Worm (Caenorhabditis elegans): ENCODE data around the gene srlf-26.

DNA sequence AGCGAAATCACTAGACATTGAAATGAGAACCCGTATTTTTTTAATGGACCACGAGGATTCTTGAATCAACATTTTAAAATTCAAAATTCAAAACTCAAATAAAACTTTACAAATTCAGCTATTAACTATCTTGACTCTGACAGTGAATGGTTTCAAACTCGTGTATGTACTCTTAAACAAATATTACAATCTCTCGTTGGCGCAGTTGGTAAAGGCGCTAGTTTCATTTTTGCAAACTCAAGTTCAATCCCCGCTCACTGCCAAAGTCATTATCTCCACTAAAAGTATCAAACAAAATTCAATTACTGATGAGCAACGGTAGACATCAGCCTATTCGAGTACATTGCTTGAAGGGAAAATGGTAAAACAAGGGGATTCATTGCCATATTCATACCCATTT lies 22.7 kb downstream of the srlf-26 start:
- TF ChIP-seq nhr-28 (tag; optimal IDR thresholded peaks at IDR 0.05) (no peak), nhr-237 (tag; optimal IDR thresholded peaks at IDR 0.05) (no peak), nhr-76 (tag; optimal IDR thresholded peaks at IDR 0.05) (no peak), ztf-11 (tag; optimal IDR thresholded peaks at IDR 0.05) (no peak), unc-39 (tag; optimal IDR thresholded peaks at IDR 0.05) (no peak), pha-4 (tag; optimal IDR thresholded peaks at IDR 0.05) (no peak), mab-5 (tag; optimal IDR thresholded peaks at IDR 0.05) (no peak), snpc-4 (tag; optimal IDR thresholded peaks at IDR 0.05) (no peak), lin-13 (tag; optimal IDR thresholded peaks at IDR 0.05) (no peak)
